Worm (Caenorhabditis elegans) whole organism, L2 larva: ENCODE measurements around the gene cyk-4.

ENCODE experiments used
- ceh-16 ChIP-seq: fragments of 150-350 bp; optimal IDR thresholded peaks from 2 replicates; lab custom pipeline; 2014; ENCODE audit warnings: missing biosample characterization, missing genetic modification characterization
- ceh-82 ChIP-seq: fragments of 150-350 bp; optimal IDR thresholded peaks from 2 replicates; lab custom pipeline; 2014; ENCODE audit warnings: missing biosample characterization, missing genetic modification characterization
- lin-39 ChIP-seq: fragments of 150-350 bp; optimal IDR thresholded peaks from 2 replicates; lab custom pipeline; 2014; ENCODE audit warnings: missing biosample characterization, missing genetic modification reagents, missing genetic modification characterization

DNA sequence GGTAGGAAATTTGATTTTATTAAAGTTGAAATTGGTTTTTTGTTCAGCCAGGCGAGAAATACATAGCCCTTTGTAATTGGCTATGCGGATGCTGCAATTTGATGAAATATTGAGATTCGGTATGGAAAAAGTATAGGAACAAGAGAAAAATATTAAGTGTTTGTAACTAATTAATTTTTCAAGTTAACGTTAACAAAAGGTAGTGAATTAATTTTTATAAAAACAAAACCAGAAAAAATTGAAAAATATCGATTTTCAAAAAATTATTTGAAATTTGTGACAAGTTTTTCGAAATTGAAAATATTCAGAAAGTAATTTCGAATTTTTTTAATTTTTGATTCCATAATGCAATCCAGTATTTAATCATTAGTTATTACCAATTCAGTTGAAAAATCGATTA, 39.4 kb downstream of the cyk-4 start, which contains the start of gene W06F12.2:
- TF ChIP-seq ceh-16, result no peak
- TF ChIP-seq ceh-82 (tag; lab: Kevin White, UChicago), result no peak
- TF ChIP-seq lin-39 (tag; lab: Kevin White, UChicago), result no peak
